Worm (Caenorhabditis elegans) whole organism, L3 larva: ENCODE measurements around the gene tsp-2.

Source experiments
- R02D3.7 ChIP-seq: fragments of 150-350 bp; optimal IDR thresholded peaks from 2 replicates; lab custom pipeline; 2014; ENCODE audit warnings: missing biosample characterization, missing genetic modification characterization
- aly-2 ChIP-seq: fragments of 150-350 bp; optimal IDR thresholded peaks from 2 replicates; lab custom pipeline; 2014; ENCODE audit warnings: missing biosample characterization, missing genetic modification characterization
- ama-1 ChIP-seq: fragments of 150-350 bp; optimal IDR thresholded peaks from 2 replicates; lab custom pipeline; 2018
- ceh-28 ChIP-seq: fragments of 150-350 bp; optimal IDR thresholded peaks from 2 replicates; lab custom pipeline; 2014; ENCODE audit warnings: missing biosample characterization, missing genetic modification reagents, missing genetic modification characterization
- ceh-9 ChIP-seq: sonication (generic microtip); optimal IDR thresholded peaks from 2 replicates; lab custom pipeline; 2018; ENCODE audit warnings: missing biosample characterization, missing genetic modification characterization
- egl-27 ChIP-seq: sonication (generic microtip); optimal IDR thresholded peaks from 4 replicates; lab custom pipeline; 2017; ENCODE audit warnings: missing biosample characterization, missing genetic modification reagents, missing genetic modification characterization
- egl-5 ChIP-seq: fragments of 150-350 bp; optimal IDR thresholded peaks from 2 replicates; lab custom pipeline; 2017; ENCODE audit warnings: missing biosample characterization, missing genetic modification reagents, missing genetic modification characterization, inconsistent platforms
- elt-1 ChIP-seq: fragments of 150-350 bp; optimal IDR thresholded peaks from 2 replicates; lab custom pipeline; 2014; ENCODE audit warnings: missing biosample characterization, missing genetic modification characterization
- elt-2 ChIP-seq: sonication (generic microtip); optimal IDR thresholded peaks from 2 replicates; lab custom pipeline; 2016; ENCODE audit warnings: missing genetic modification reagents, mild to moderate bottlenecking, missing genetic modification characterization, missing compliant biosample characterization
- elt-3 ChIP-seq, 3 experiments: fragments of 150-350 bp in 1 of 3; sonication (generic microtip) in 2 of 3; optimal IDR thresholded peaks; 2 replicates in 2 of 3; 4 replicates in 1 of 3; lab custom pipeline; 2014 to 2017; ENCODE audit warnings: missing biosample characterization in 3 of 3, missing genetic modification characterization in 3 of 3
- eor-1 ChIP-seq, 2 experiments: fragments of 150-350 bp; optimal IDR thresholded peaks; 2 replicates each; lab custom pipeline; 2014 to 2018; ENCODE audit warnings: missing biosample characterization in 2 of 2, missing genetic modification characterization in 2 of 2
- fkh-10 ChIP-seq: sonication (generic microtip); optimal IDR thresholded peaks from 2 replicates; lab custom pipeline; 2017; ENCODE audit warnings: missing biosample characterization, missing genetic modification reagents, missing genetic modification characterization
- fkh-2 ChIP-seq: fragments of 150-350 bp; optimal IDR thresholded peaks from 2 replicates; lab custom pipeline; 2014; ENCODE audit warnings: missing biosample characterization, missing genetic modification reagents, missing genetic modification characterization
- fos-1 ChIP-seq: fragments of 150-350 bp; optimal IDR thresholded peaks from 2 replicates; lab custom pipeline; 2014; ENCODE audit warnings: missing biosample characterization, missing genetic modification characterization
- hmg-11 ChIP-seq: sonication (generic microtip); optimal IDR thresholded peaks from 2 replicates; lab custom pipeline; 2016; ENCODE audit warnings: missing genetic modification characterization, missing compliant biosample characterization
- jun-1 ChIP-seq: fragments of 150-350 bp; optimal IDR thresholded peaks from 2 replicates; lab custom pipeline; 2014; ENCODE audit warnings: missing biosample characterization, missing genetic modification reagents, missing genetic modification characterization
- lin-15B ChIP-seq: fragments of 150-350 bp; optimal IDR thresholded peaks from 2 replicates; lab custom pipeline; 2014; ENCODE audit warnings: missing biosample characterization, missing genetic modification characterization
- lsy-12 ChIP-seq: sonication (generic microtip); optimal IDR thresholded peaks from 2 replicates; lab custom pipeline; 2016; ENCODE audit warnings: mild to moderate bottlenecking, missing genetic modification characterization, missing compliant biosample characterization
- nfya-1 ChIP-seq: sonication (generic microtip); optimal IDR thresholded peaks from 2 replicates; lab custom pipeline; 2017; ENCODE audit warnings: missing genetic modification characterization, mild to moderate bottlenecking, missing compliant biosample characterization, antibody characterized with exemption, moderate library complexity; ENCODE audit not compliant: insufficient read depth
- nhr-11 ChIP-seq: fragments of 150-350 bp; optimal IDR thresholded peaks from 2 replicates; lab custom pipeline; 2014; ENCODE audit warnings: missing biosample characterization, missing genetic modification characterization
- nhr-12 ChIP-seq: fragments of 150-350 bp; optimal IDR thresholded peaks from 2 replicates; lab custom pipeline; 2014; ENCODE audit warnings: missing biosample characterization, missing genetic modification characterization
- nhr-23 ChIP-seq: fragments of 150-350 bp; optimal IDR thresholded peaks from 2 replicates; lab custom pipeline; 2014; ENCODE audit warnings: missing biosample characterization, missing genetic modification reagents, missing genetic modification characterization
- nhr-237 ChIP-seq: fragments of 150-350 bp; optimal IDR thresholded peaks from 2 replicates; lab custom pipeline; 2014; ENCODE audit warnings: missing biosample characterization, missing genetic modification characterization
- nhr-25 ChIP-seq: sonication (generic microtip); optimal IDR thresholded peaks from 2 replicates; lab custom pipeline; 2017; ENCODE audit warnings: missing biosample characterization, missing genetic modification characterization
- nhr-28 ChIP-seq: fragments of 150-350 bp; optimal IDR thresholded peaks from 2 replicates; lab custom pipeline; 2014; ENCODE audit warnings: missing biosample characterization, missing genetic modification characterization
- nhr-43 ChIP-seq: sonication (generic microtip); optimal IDR thresholded peaks from 2 replicates; lab custom pipeline; 2016; ENCODE audit warnings: mild to moderate bottlenecking, missing genetic modification characterization, missing compliant biosample characterization; ENCODE audit not compliant: poor library complexity, severe bottlenecking
- nhr-67 ChIP-seq: fragments of 150-350 bp; optimal IDR thresholded peaks from 2 replicates; lab custom pipeline; 2014; ENCODE audit warnings: missing biosample characterization, missing genetic modification characterization
- nhr-76 ChIP-seq: fragments of 150-350 bp; sonication (generic microtip); optimal IDR thresholded peaks from 5 replicates; lab custom pipeline; 2014; ENCODE audit warnings: missing biosample characterization, missing genetic modification characterization
- pha-4 ChIP-seq: fragments of 150-350 bp; optimal IDR thresholded peaks from 2 replicates; lab custom pipeline; 2014; ENCODE audit warnings: missing biosample characterization, missing genetic modification reagents, missing genetic modification characterization
- pqm-1 ChIP-seq: fragments of 150-350 bp; optimal IDR thresholded peaks from 2 replicates; lab custom pipeline; 2017; ENCODE audit warnings: missing biosample characterization, missing genetic modification characterization, inconsistent platforms
- sea-2 ChIP-seq: fragments of 150-350 bp; sonication (generic microtip); optimal IDR thresholded peaks from 4 replicates; lab custom pipeline; 2014; ENCODE audit warnings: missing biosample characterization, missing genetic modification reagents, missing genetic modification characterization
- skn-1 ChIP-seq: fragments of 150-350 bp; optimal IDR thresholded peaks from 2 replicates; lab custom pipeline; 2014; ENCODE audit warnings: missing biosample characterization, missing genetic modification characterization
- unc-39 ChIP-seq: sonication (generic microtip); optimal IDR thresholded peaks from 4 replicates; lab custom pipeline; 2017; ENCODE audit warnings: missing biosample characterization, missing genetic modification characterization
- unc-62 ChIP-seq: fragments of 150-350 bp; sonication (generic microtip); optimal IDR thresholded peaks from 4 replicates; lab custom pipeline; 2014; ENCODE audit warnings: missing biosample characterization, missing genetic modification reagents, missing genetic modification characterization
- zag-1 ChIP-seq: fragments of 150-350 bp; optimal IDR thresholded peaks from 2 replicates; lab custom pipeline; 2014; ENCODE audit warnings: missing biosample characterization, missing genetic modification characterization
- ztf-11 ChIP-seq: fragments of 150-350 bp; optimal IDR thresholded peaks from 2 replicates; lab custom pipeline; 2014; ENCODE audit warnings: missing biosample characterization, missing genetic modification characterization
- ztf-4 ChIP-seq: fragments of 150-350 bp; optimal IDR thresholded peaks from 2 replicates; lab custom pipeline; 2014; ENCODE audit warnings: missing biosample characterization, missing genetic modification characterization

Gene tsp-2

ce11 chrIII:8227511-8227910 lies 10.2 kb downstream of the tsp-2 start, which contains the start of gene fbxl-1 (continued):
- TF ChIP-seq jun-1 (peak; percentile 93), zag-1 (no peak), pqm-1 (peak; percentile 55), nhr-28 (tag; lab: Kevin White, UChicago) (no peak), fkh-10 (GFP tag; lab: Kevin White, UChicago) (peak; percentile 47), nhr-23 (peak; percentile 52), nhr-67 (no peak), lsy-12 (tag; lab: Kevin White, UChicago) (peak; percentile 74), nfya-1 (peak; percentile 92), nhr-11 (tag; lab: Kevin White, UChicago) (no peak), ztf-4 (tag; lab: Kevin White, UChicago) (peak; percentile 12), nhr-43 (tag; lab: Kevin White, UChicago) (peak; percentile 63), ceh-28 (tag; lab: Kevin White, UChicago) (peak; percentile 33), elt-2 (peak; percentile 66), unc-39 (no peak), ztf-11 (tag; lab: Kevin White, UChicago) (no peak), fos-1 (tag; lab: Kevin White, UChicago) (no peak), nhr-12 (no peak), skn-1 (no peak), lin-15B (tag; lab: Kevin White, UChicago) (peak; percentile 73), hmg-11 (tag; lab: Kevin White, UChicago) (peak; percentile 94), aly-2 (tag; lab: Kevin White, UChicago) (no peak)

ce11 chrIII:8226178-8226577 lies 11.6 kb downstream of the tsp-2 start, which contains the start of gene rfs-1:
TSS of gene rfs-1 (plus strand) at chrIII:8226478.
- no peak for TF ChIP-seq elt-3 (tag; optimal IDR thresholded peaks at IDR 0.05; lab: Kevin White, UChicago)
- TF ChIP-seq fkh-2 = no peak
- no peak for TF ChIP-seq fos-1 (tag; lab: Kevin White, UChicago)
- TF ChIP-seq nhr-28 (tag; lab: Kevin White, UChicago) = no peak
- TF ChIP-seq sea-2 (GFP tag; lab: Kevin White, UChicago) = no peak
- no peak for TF ChIP-seq ceh-9
- TF ChIP-seq ama-1 (lab: Kevin White, UChicago) = no peak

- TF ChIP-seq hmg-11 (tag; lab: Kevin White, UChicago) (peak; percentile 41), nfya-1 (peak; percentile 11), egl-5 (tag; lab: Kevin White, UChicago) (peak; percentile 1), elt-2 (no peak), elt-1 (tag; lab: Kevin White, UChicago) (no peak), pha-4 (tag; lab: Kevin White, UChicago) (peak; percentile 22), lin-15B (tag; lab: Kevin White, UChicago) (peak; percentile 57), unc-62 (GFP tag; lab: Kevin White, UChicago) (no peak)
Observed at ce11 chrIII:8224769-8225168, 13.0 kb downstream of the tsp-2 start, which contains the start of gene mob-4. TSS of gene mob-4 (plus strand) at chrIII:8225097.

ce11 chrIII:8220081-8220480 lies 17.7 kb downstream of the tsp-2 start:
- TF ChIP-seq nhr-11 (tag; lab: Kevin White, UChicago) (no peak), nhr-76 (tag; lab: Kevin White, UChicago) (no peak), R02D3.7 (tag; lab: Kevin White, UChicago) (no peak), pha-4 (tag; lab: Kevin White, UChicago) (no peak), zag-1 (no peak), jun-1 (no peak)
- TF ChIP-seq, all 47 proteins: peak for 0

- TF ChIP-seq egl-27 (no peak), nhr-76 (tag; lab: Kevin White, UChicago) (no peak), ama-1 (lab: Kevin White, UChicago) (no peak), elt-1 (tag; lab: Kevin White, UChicago) (no peak), nhr-43 (tag; lab: Kevin White, UChicago) (no peak), nhr-25 (tag; lab: Kevin White, UChicago) (no peak), R02D3.7 (tag; lab: Kevin White, UChicago) (no peak), nhr-12 (no peak), lsy-12 (tag; lab: Kevin White, UChicago) (no peak), eor-1 (tag; optimal IDR thresholded peaks at IDR 0.05; lab: Kevin White, UChicago) (no peak), nhr-237 (tag; lab: Kevin White, UChicago) (no peak)
Observed at ce11 chrIII:8217919-8218318, 19.8 kb downstream of the tsp-2 start, which contains the start of gene C30A5.16. TSS of gene C30A5.16 (plus strand) at chrIII:8218219.
